Worm (Caenorhabditis elegans): ENCODE results near the gene ZC317.6.
A peak's percentile ranks its signal among the peaks of the same experiment; 100 is the strongest.
"Not testable (repeated sequence)": the region's sequence is repeated elsewhere in the genome, so short reads cannot be mapped to it uniquely, and the experiment has no call there.

The ZC317.6 gene

DNA sequence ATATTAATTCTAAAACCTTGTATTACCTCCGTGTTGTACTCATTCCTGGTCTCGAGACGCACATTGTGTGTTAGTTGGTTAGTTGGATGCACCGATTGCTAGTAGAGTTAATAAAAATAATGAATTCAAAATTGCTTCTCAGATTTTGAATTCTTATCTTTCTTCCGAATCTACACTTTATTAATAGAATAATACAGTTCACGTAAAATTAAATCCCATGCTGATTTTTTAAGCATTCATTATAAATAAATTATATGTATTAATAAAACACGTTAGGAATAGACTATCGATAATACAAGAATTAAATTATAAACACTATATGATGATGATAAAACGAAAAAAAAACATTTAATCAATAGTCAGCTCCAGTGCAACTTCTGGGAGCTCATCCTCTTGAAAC is at the start of gene ZC317.6:
Gene ZC317.6, minus strand, starts transcription at position 101 of the 400 bp plus-strand sequence.
- not testable (repeated sequence) for TF ChIP-seq him-1, W03F9.2, dao-5 (tag; optimal IDR thresholded peaks at IDR 0.05)

DNA sequence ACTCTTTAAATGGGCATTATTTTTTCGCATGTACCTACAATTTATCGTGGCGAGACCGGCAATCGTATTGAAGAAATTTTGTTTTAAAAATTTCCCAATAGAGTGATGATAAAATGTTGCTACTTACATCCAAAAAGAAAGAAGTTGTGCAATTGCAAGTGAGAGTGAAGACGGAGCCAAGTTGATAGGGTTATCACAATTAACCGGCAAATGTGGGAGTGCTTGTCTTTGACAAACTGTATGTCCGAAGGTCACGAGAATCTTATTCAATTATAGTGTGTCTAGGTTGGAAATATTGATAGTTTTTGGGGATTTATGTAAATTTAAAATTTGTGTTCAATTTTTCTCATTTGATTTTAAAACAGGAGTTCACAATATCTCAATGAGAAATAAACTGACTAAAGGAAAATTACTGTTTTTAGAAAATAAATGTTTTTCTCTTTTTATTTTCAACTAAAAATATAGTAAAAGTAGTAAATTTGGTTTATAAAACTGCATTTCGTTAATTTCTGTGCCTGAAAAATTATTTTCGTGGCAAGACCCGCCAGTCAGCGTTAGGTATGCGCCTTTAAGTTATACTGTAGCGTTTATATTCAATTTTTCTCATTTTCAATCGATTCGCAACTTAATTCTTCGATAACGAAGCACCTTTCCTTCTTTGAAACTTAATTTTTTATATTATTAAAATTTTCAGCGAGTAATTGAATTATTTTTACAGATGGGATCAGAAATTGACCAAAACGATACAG is 45.4 kb upstream of the ZC317.6 start, which contains the start of the genes hpo-15 and mms-19:
Gene hpo-15, minus strand, starts transcription at position 201 of the 749 bp plus-strand sequence.
Gene mms-19, plus strand, starts transcription at position 719 of the 749 bp plus-strand sequence.
- TF ChIP-seq W03F9.2 (tag; optimal IDR thresholded peaks at IDR 0.05) (no peak), dao-5 (tag; optimal IDR thresholded peaks at IDR 0.05) (no peak), him-1 (tag; optimal IDR thresholded peaks at IDR 0.05) (no peak)

ce11 chrV:5512559-5512958 is 44.2 kb upstream of the ZC317.6 start:
- no peak for TF ChIP-seq dao-5 (tag; optimal IDR thresholded peaks at IDR 0.05)
- no peak for TF ChIP-seq him-1 (tag; optimal IDR thresholded peaks at IDR 0.05)
- TF ChIP-seq W03F9.2 (tag; optimal IDR thresholded peaks at IDR 0.05), result no peak

- no peak for TF ChIP-seq him-1 (tag; optimal IDR thresholded peaks at IDR 0.05)
Observed at ce11 chrV:5511720-5512119, 43.3 kb upstream of the ZC317.6 start.

ce11 chrV:5509966-5510365 is 41.6 kb upstream of the ZC317.6 start:
- TF ChIP-seq dao-5 (tag; optimal IDR thresholded peaks at IDR 0.05) (no peak), him-1 (tag; optimal IDR thresholded peaks at IDR 0.05) (no peak), W03F9.2 (tag; optimal IDR thresholded peaks at IDR 0.05) (no peak)

DNA sequence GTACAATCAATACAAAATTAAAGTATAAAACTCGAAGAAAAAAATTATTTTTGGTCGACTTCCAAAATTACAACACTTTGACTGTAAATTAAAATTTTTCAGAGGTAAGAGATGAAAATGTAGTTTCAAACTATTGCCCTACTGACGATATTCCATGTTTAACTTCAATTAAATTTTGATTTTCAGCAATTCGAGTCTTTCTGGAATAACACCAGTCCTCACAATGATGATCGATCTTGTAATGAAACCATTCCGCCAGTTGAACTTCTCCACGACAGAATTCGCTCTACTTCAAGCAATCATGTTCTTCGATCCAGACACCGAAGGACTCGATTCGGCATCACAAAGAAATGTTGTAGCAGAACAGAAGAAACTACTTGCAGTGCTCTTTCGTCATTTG is 40.7 kb upstream of the ZC317.6 start:
- TF ChIP-seq W03F9.2 (tag; optimal IDR thresholded peaks at IDR 0.05), result no peak
- no peak for TF ChIP-seq him-1 (tag; optimal IDR thresholded peaks at IDR 0.05)
- TF ChIP-seq dao-5 (tag; optimal IDR thresholded peaks at IDR 0.05), result no peak

DNA sequence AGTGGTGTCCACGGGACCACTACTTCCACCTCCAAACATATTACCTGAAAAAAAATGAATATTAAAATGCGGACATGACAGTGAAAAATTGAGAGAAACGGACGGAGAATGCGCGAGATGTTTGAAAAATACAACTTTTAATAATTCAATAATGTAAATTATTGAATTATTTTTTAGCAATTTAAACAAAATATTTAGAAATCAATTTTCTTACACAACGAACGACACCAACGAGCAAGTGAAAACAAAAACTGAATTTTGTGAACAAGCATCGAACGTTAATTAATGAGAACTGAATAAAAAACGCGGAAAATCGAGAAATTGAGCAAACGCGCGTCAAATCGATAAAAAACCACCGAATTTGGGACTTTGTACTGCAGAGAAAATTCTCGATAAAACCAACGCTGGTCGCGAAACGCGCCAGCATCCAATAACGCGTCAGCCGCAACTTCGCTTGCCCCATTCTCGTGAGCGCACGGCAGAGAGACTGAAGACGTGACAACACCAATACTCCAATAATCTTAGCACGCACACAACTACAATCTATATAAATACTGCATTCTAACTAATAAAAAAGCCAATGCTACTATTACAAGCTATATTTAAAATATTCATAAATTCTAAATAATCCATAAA is 36.5 kb upstream of the ZC317.6 start, which contains the start of the genes dnj-19 and nhr-47:
Gene dnj-19, minus strand, starts transcription at position 51 of the 636 bp plus-strand sequence.
Gene nhr-47, plus strand, starts transcription at position 447 of the 636 bp plus-strand sequence.
- peak; percentile 76 for TF ChIP-seq W03F9.2 (tag; optimal IDR thresholded peaks at IDR 0.05)
- no peak for TF ChIP-seq dao-5 (tag; optimal IDR thresholded peaks at IDR 0.05)
- peak; percentile 59 for TF ChIP-seq him-1 (tag; optimal IDR thresholded peaks at IDR 0.05)

- no peak for TF ChIP-seq dao-5 (tag; optimal IDR thresholded peaks at IDR 0.05)
- no peak for TF ChIP-seq W03F9.2 (tag; optimal IDR thresholded peaks at IDR 0.05)
- TF ChIP-seq him-1 (tag; optimal IDR thresholded peaks at IDR 0.05), result no peak
Observed at ce11 chrV:5504295-5504694, 35.9 kb upstream of the ZC317.6 start.

ce11 chrV:5502701-5503100 is 34.3 kb upstream of the ZC317.6 start:
- TF ChIP-seq W03F9.2 (tag; optimal IDR thresholded peaks at IDR 0.05) (no peak), dao-5 (tag; optimal IDR thresholded peaks at IDR 0.05) (no peak), him-1 (tag; optimal IDR thresholded peaks at IDR 0.05) (no peak)

- TF ChIP-seq him-1 (tag; optimal IDR thresholded peaks at IDR 0.05) (no peak), W03F9.2 (tag; optimal IDR thresholded peaks at IDR 0.05) (no peak), dao-5 (tag; optimal IDR thresholded peaks at IDR 0.05) (no peak)
Observed at ce11 chrV:5499475-5499874, 31.1 kb upstream of the ZC317.6 start.

ce11 chrV:5493447-5493846 is 25.1 kb upstream of the ZC317.6 start, which contains the start of gene T05C3.2:
Gene T05C3.2 (plus strand): TSS chrV:5493747.
- TF ChIP-seq dao-5 (tag; optimal IDR thresholded peaks at IDR 0.05) (no peak), W03F9.2 (tag; optimal IDR thresholded peaks at IDR 0.05) (no peak), him-1 (tag; optimal IDR thresholded peaks at IDR 0.05) (no peak)

DNA sequence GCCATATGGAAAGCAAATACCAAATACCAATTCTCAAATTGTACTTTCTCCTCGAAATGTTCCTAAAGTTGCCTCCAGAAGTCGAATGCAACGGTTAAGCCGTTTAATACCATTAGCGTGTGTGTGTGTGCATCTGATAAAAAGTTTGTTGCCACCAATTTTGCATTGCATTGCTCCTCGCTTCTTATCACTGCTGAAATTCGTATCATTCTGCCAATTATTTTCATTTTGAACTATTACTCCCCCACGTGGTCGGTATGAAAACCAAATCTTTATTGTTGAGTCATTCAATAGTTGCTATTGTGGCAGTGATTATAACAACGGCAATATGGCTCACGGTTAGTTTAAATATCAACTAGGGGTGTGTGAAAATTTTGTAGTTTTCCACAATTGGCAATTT is 21.8 kb upstream of the ZC317.6 start, which contains the start of gene T05C3.6:
Gene T05C3.6, plus strand, starts transcription at position 241 of the 400 bp plus-strand sequence.
- TF ChIP-seq W03F9.2 (tag; optimal IDR thresholded peaks at IDR 0.05) (no peak), him-1 (tag; optimal IDR thresholded peaks at IDR 0.05) (no peak), dao-5 (tag; optimal IDR thresholded peaks at IDR 0.05) (no peak)

DNA sequence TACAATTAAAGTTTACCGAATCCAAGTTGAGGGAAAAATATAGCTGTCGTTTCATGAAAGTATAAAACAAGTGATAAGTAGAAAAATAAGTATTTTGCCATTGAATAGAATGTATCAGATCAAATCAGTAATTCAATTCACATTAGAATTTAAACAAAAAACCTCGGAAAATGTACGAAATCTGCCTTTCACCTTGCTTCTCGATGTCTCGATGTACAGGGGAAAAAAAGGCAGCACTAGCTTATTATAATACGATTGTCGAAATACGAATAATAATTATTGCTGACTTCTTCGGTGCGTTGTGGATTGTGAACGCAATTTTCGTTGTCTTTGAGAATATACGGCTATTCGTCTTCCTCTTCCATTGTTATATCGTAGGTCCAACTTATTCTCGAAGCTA is 20.4 kb upstream of the ZC317.6 start, which contains the start of gene grl-18:
Gene grl-18, minus strand, starts transcription at position 101 of the 400 bp plus-strand sequence.
- no peak for TF ChIP-seq W03F9.2 (tag; optimal IDR thresholded peaks at IDR 0.05)

DNA sequence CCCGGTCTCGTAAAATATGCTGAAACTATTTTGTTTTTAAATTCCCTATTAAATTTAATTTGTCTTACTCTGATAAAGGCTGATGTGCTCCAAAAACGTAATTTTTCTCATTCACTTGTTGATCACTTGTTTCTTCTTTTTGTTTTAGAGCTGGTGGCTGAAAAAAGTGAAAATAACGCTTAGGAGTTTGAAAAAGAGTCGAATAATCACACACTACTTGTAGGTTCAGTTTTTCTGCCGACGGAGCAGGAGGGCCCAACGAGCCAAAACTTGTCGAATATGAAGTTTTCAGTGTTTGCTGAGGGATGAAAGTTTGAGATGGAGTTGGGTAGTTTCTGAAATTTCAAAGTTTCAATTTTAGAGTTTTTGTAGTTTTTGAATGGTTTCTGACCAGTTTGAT is 18.8 kb upstream of the ZC317.6 start:
- TF ChIP-seq him-1 (tag; optimal IDR thresholded peaks at IDR 0.05) (no peak), W03F9.2 (tag; optimal IDR thresholded peaks at IDR 0.05) (no peak), dao-5 (tag; optimal IDR thresholded peaks at IDR 0.05) (no peak)
